Worm (Caenorhabditis elegans): ENCODE measurements around the gene C14A11.6.

C14A11.6 gene

ce11 chrX:2820148-2820547, 6.2 kb upstream of the C14A11.6 start, which contains the start of gene tsp-6:
Gene tsp-6 (plus strand): TSS chrX:2820448.
- TF ChIP-seq unc-39 (tag; optimal IDR thresholded peaks at IDR 0.05) (no peak), unc-62 (GFP tag; optimal IDR thresholded peaks at IDR 0.05) (no peak), nhr-28 (tag; optimal IDR thresholded peaks at IDR 0.05) (no peak), lin-32 (GFP tag; optimal IDR thresholded peaks at IDR 0.05) (no peak), elt-3 (tag; optimal IDR thresholded peaks at IDR 0.05) (no peak), hlh-1 (tag; optimal IDR thresholded peaks at IDR 0.05) (no peak), nhr-12 (tag; optimal IDR thresholded peaks at IDR 0.05) (no peak), bed-3 (GFP tag; optimal IDR thresholded peaks at IDR 0.05) (no peak), sem-2 (GFP tag; optimal IDR thresholded peaks at IDR 0.05) (no peak), ztf-11 (tag; optimal IDR thresholded peaks at IDR 0.05) (no peak), flh-1 (GFP tag; optimal IDR thresholded peaks at IDR 0.05) (no peak), tbx-8 (GFP tag; optimal IDR thresholded peaks at IDR 0.05) (no peak), ceh-83 (GFP tag; optimal IDR thresholded peaks at IDR 0.05) (no peak), ces-1 (GFP tag; optimal IDR thresholded peaks at IDR 0.05) (no peak), nhr-76 (tag; optimal IDR thresholded peaks at IDR 0.05) (no peak), snpc-4 (tag; optimal IDR thresholded peaks at IDR 0.05) (no peak), mep-1 (tag; optimal IDR thresholded peaks at IDR 0.05) (no peak), nhr-2 (tag; optimal IDR thresholded peaks at IDR 0.05) (no peak), ham-2 (GFP tag; optimal IDR thresholded peaks at IDR 0.05) (no peak), drap-1 (GFP tag; optimal IDR thresholded peaks at IDR 0.05) (no peak)

ce11 chrX:2819747-2820146, 5.8 kb upstream of the C14A11.6 start:
- TF ChIP-seq ham-2 (GFP tag; optimal IDR thresholded peaks at IDR 0.05) = no peak
- TF ChIP-seq lin-32 (GFP tag; optimal IDR thresholded peaks at IDR 0.05) = no peak
- TF ChIP-seq M03D4.4 (tag; optimal IDR thresholded peaks at IDR 0.05) = no peak
- TF ChIP-seq flh-1 (GFP tag; optimal IDR thresholded peaks at IDR 0.05) = no peak
- TF ChIP-seq sptf-1 (tag; optimal IDR thresholded peaks at IDR 0.05) = no peak
- no peak for TF ChIP-seq snpc-4 (tag; optimal IDR thresholded peaks at IDR 0.05)
- TF ChIP-seq cnd-1 (tag; optimal IDR thresholded peaks at IDR 0.05) = no peak
- no peak for TF ChIP-seq lsy-2 (tag; optimal IDR thresholded peaks at IDR 0.05)
- TF ChIP-seq unc-120 (tag; optimal IDR thresholded peaks at IDR 0.05; ENCODE audit: poor library complexity, severe bottlenecking) = no peak
- TF ChIP-seq nhr-28 (tag; optimal IDR thresholded peaks at IDR 0.05) = no peak
- no peak for TF ChIP-seq elt-3 (tag; optimal IDR thresholded peaks at IDR 0.05)
- TF ChIP-seq ceh-43 (GFP tag; optimal IDR thresholded peaks at IDR 0.05) = no peak
- TF ChIP-seq nhr-2 (tag; optimal IDR thresholded peaks at IDR 0.05) = no peak
- TF ChIP-seq ces-1 (GFP tag; optimal IDR thresholded peaks at IDR 0.05) = no peak
- TF ChIP-seq zip-8 (tag; optimal IDR thresholded peaks at IDR 0.05) = no peak
- TF ChIP-seq hlh-1 (tag; optimal IDR thresholded peaks at IDR 0.05) = no peak
- TF ChIP-seq blmp-1 (tag; optimal IDR thresholded peaks at IDR 0.05) = no peak

ce11 chrX:2818899-2819298, 5.0 kb upstream of the C14A11.6 start:
- TF ChIP-seq zip-8 (tag; optimal IDR thresholded peaks at IDR 0.05) (no peak), bed-3 (GFP tag; optimal IDR thresholded peaks at IDR 0.05) (no peak), lin-32 (GFP tag; optimal IDR thresholded peaks at IDR 0.05) (no peak), sptf-1 (tag; optimal IDR thresholded peaks at IDR 0.05) (no peak), ceh-39 (tag; optimal IDR thresholded peaks at IDR 0.05) (no peak), hlh-1 (tag; optimal IDR thresholded peaks at IDR 0.05) (no peak), nhr-28 (tag; optimal IDR thresholded peaks at IDR 0.05) (no peak), pha-4 (tag; optimal IDR thresholded peaks at IDR 0.05) (no peak), mep-1 (tag; optimal IDR thresholded peaks at IDR 0.05) (no peak), ces-1 (GFP tag; optimal IDR thresholded peaks at IDR 0.05) (no peak), lin-13 (tag; optimal IDR thresholded peaks at IDR 0.05) (no peak), ham-2 (GFP tag; optimal IDR thresholded peaks at IDR 0.05) (no peak)

ce11 chrX:2809611-2810010, 4.3 kb downstream of the C14A11.6 start, which contains the start of gene C14A11.9:
Gene C14A11.9 (minus strand): TSS chrX:2809637.
- no peak for TF ChIP-seq elt-1 (tag; optimal IDR thresholded peaks at IDR 0.05; ENCODE audit: borderline replicate concordance, insufficient read depth)
- no peak for TF ChIP-seq unc-39 (tag; optimal IDR thresholded peaks at IDR 0.05)
- peak; percentile 79 for TF ChIP-seq M03D4.4 (tag; optimal IDR thresholded peaks at IDR 0.05)
- TF ChIP-seq ceh-43 (GFP tag; optimal IDR thresholded peaks at IDR 0.05) = peak; percentile 57
- peak; percentile 77 for TF ChIP-seq nhr-237 (tag; optimal IDR thresholded peaks at IDR 0.05)
- TF ChIP-seq unc-62 (GFP tag; optimal IDR thresholded peaks at IDR 0.05) = peak; percentile 21
- TF ChIP-seq drap-1 (GFP tag; optimal IDR thresholded peaks at IDR 0.05) = peak; percentile 74
- TF ChIP-seq nhr-12 (tag; optimal IDR thresholded peaks at IDR 0.05) = no peak
- peak; percentile 86 for TF ChIP-seq mls-2 (tag; optimal IDR thresholded peaks at IDR 0.05)
- TF ChIP-seq lsy-2 (tag; optimal IDR thresholded peaks at IDR 0.05) = peak; percentile 76
- peak; percentile 42 for TF ChIP-seq tbx-8 (GFP tag; optimal IDR thresholded peaks at IDR 0.05)
- TF ChIP-seq mab-5 (tag; optimal IDR thresholded peaks at IDR 0.05) = no peak
- TF ChIP-seq ham-2 (GFP tag; optimal IDR thresholded peaks at IDR 0.05) = peak; percentile 50
- peak; percentile 72 for TF ChIP-seq pha-4 (tag; optimal IDR thresholded peaks at IDR 0.05)
- no peak for TF ChIP-seq nhr-28 (tag; optimal IDR thresholded peaks at IDR 0.05)
- TF ChIP-seq cnd-1 (tag; optimal IDR thresholded peaks at IDR 0.05) = peak; percentile 65
- no peak for TF ChIP-seq zip-8 (tag; optimal IDR thresholded peaks at IDR 0.05)
- TF ChIP-seq ceh-83 (GFP tag; optimal IDR thresholded peaks at IDR 0.05) = peak; percentile 61
- no peak for TF ChIP-seq snpc-4 (tag; optimal IDR thresholded peaks at IDR 0.05)
- no peak for TF ChIP-seq ztf-11 (tag; optimal IDR thresholded peaks at IDR 0.05)
- TF ChIP-seq elt-3 (tag; optimal IDR thresholded peaks at IDR 0.05) = no peak
- peak; percentile 40 for TF ChIP-seq hlh-1 (tag; optimal IDR thresholded peaks at IDR 0.05)
- no peak for TF ChIP-seq flh-1 (GFP tag; optimal IDR thresholded peaks at IDR 0.05)
- TF ChIP-seq unc-120 (tag; optimal IDR thresholded peaks at IDR 0.05; ENCODE audit: poor library complexity, severe bottlenecking) = peak; percentile 75
- TF ChIP-seq mep-1 (tag; optimal IDR thresholded peaks at IDR 0.05) = peak; percentile 92
- TF ChIP-seq lin-13 (tag; optimal IDR thresholded peaks at IDR 0.05) = peak; percentile 79
- peak; percentile 56 for TF ChIP-seq ces-1 (GFP tag; optimal IDR thresholded peaks at IDR 0.05)
- TF ChIP-seq bed-3 (GFP tag; optimal IDR thresholded peaks at IDR 0.05) = peak; percentile 10
- TF ChIP-seq lin-32 (GFP tag; optimal IDR thresholded peaks at IDR 0.05) = peak; percentile 45
- TF ChIP-seq nhr-2 (tag; optimal IDR thresholded peaks at IDR 0.05) = no peak
- TF ChIP-seq sem-2 (GFP tag; optimal IDR thresholded peaks at IDR 0.05) = no peak
- TF ChIP-seq blmp-1 (tag; optimal IDR thresholded peaks at IDR 0.05) = no peak
- TF ChIP-seq nhr-76 (tag; optimal IDR thresholded peaks at IDR 0.05) = no peak
- peak; percentile 85 for TF ChIP-seq sptf-1 (tag; optimal IDR thresholded peaks at IDR 0.05)
- no peak for TF ChIP-seq ceh-39 (tag; optimal IDR thresholded peaks at IDR 0.05)

Data from whole organism, mixed stage, embryonic.